Worm (Caenorhabditis elegans) whole organism, L4 larva: ENCODE measurements around the gene Y73C8B.9.
A peak's percentile ranks its signal among the peaks of the same experiment; 100 is the strongest.

Experiments
- R02D3.7 ChIP-seq: fragments of 150-350 bp; sonication (generic microtip); optimal IDR thresholded peaks from 3 replicates; lab custom pipeline; 2014; ENCODE audit warnings: missing biosample characterization, missing genetic modification characterization
- T20F7.1 ChIP-seq: fragments of 200-800 bp; sonication (Bioruptor generic); optimal IDR thresholded peaks from 2 replicates; lab custom pipeline; 2018; ENCODE audit warnings: mild to moderate bottlenecking, missing genetic modification characterization, missing compliant biosample characterization
- Y5F2A.4 ChIP-seq: fragments of 200-800 bp; sonication (Bioruptor generic); optimal IDR thresholded peaks from 2 replicates; lab custom pipeline; 2018; ENCODE audit warnings: mild to moderate bottlenecking, missing genetic modification characterization, missing compliant biosample characterization
- ZK546.5 ChIP-seq, 2 experiments: sonication (generic microtip); optimal IDR thresholded peaks; 2 replicates each; lab custom pipeline; 2017; ENCODE audit warnings: missing biosample characterization in 2 of 2, missing genetic modification characterization in 2 of 2
- aha-1 ChIP-seq: fragments of 150-350 bp; peaks from one replicate; lab custom pipeline; 2014; ENCODE audit warnings: missing biosample characterization, missing genetic modification characterization
- aly-2 ChIP-seq: sonication (generic microtip); optimal IDR thresholded peaks from 2 replicates; lab custom pipeline; 2018; ENCODE audit warnings: missing biosample characterization, missing genetic modification characterization
- attf-4 ChIP-seq: sonication (generic microtip); optimal IDR thresholded peaks from 3 replicates; lab custom pipeline; 2017; ENCODE audit warnings: missing biosample characterization, missing genetic modification characterization
- ceh-20 ChIP-seq: fragments of 200-800 bp; sonication (Bioruptor generic); IDR thresholded peaks from 2 replicates; pipeline ENCODE4 v1.3.6; 2022; ENCODE audit warnings: missing genetic modification reagents, missing genetic modification characterization, missing compliant biosample characterization
- ceh-28 ChIP-seq: fragments of 150-350 bp; optimal IDR thresholded peaks from 2 replicates; lab custom pipeline; 2014; ENCODE audit warnings: missing biosample characterization, missing genetic modification reagents, missing genetic modification characterization
- ces-1 ChIP-seq: fragments of 150-350 bp; sonication (generic microtip); optimal IDR thresholded peaks from 4 replicates; lab custom pipeline; 2014; ENCODE audit warnings: missing biosample characterization, missing genetic modification reagents, missing genetic modification characterization
- cey-2 ChIP-seq: sonication (generic microtip); optimal IDR thresholded peaks from 3 replicates; lab custom pipeline; 2017; ENCODE audit warnings: missing genetic modification characterization, mild to moderate bottlenecking, missing compliant biosample characterization, antibody characterized with exemption, borderline replicate concordance; ENCODE audit not compliant: insufficient read depth
- daf-19 ChIP-seq: fragments of 200-800 bp; sonication (Bioruptor generic); conservative IDR thresholded peaks from 2 replicates; pipeline ENCODE4 v1.3.6; 2022; ENCODE audit warnings: missing genetic modification characterization, missing compliant biosample characterization
- daf-8 ChIP-seq: fragments of 200-800 bp; sonication (Bioruptor generic); IDR thresholded peaks from 2 replicates; pipeline ENCODE4 v1.3.6; 2022; ENCODE audit warnings: missing genetic modification characterization, missing compliant biosample characterization
- dmd-8 ChIP-seq: fragments of 200-800 bp; sonication (Bioruptor generic); IDR thresholded peaks from 2 replicates; pipeline ENCODE4 v1.3.6; 2022; ENCODE audit warnings: missing genetic modification characterization, missing compliant biosample characterization
- duxl-1 ChIP-seq: sonication (generic microtip); optimal IDR thresholded peaks from 2 replicates; lab custom pipeline; 2016; ENCODE audit warnings: mild to moderate bottlenecking, missing genetic modification characterization, moderate library complexity, missing compliant biosample characterization; ENCODE audit not compliant: poor library complexity
- egl-43 ChIP-seq: fragments of 200-800 bp; sonication (Bioruptor generic); IDR thresholded peaks from 2 replicates; pipeline ENCODE4 v1.3.6; 2022; ENCODE audit warnings: missing genetic modification reagents, missing genetic modification characterization, missing compliant biosample characterization
- gei-8 ChIP-seq: fragments of 200-800 bp; sonication (Bioruptor generic); optimal IDR thresholded peaks from 2 replicates; lab custom pipeline; 2018; ENCODE audit warnings: mild to moderate bottlenecking, missing genetic modification characterization, missing compliant biosample characterization
- lim-7 ChIP-seq: fragments of 200-800 bp; sonication (Bioruptor generic); IDR thresholded peaks from 2 replicates; pipeline ENCODE4 v1.3.6; 2022; ENCODE audit warnings: missing genetic modification characterization, missing compliant biosample characterization
- lin-1 ChIP-seq: fragments of 200-800 bp; sonication (Bioruptor generic); IDR thresholded peaks from 2 replicates; pipeline ENCODE4 v1.3.6; 2022; ENCODE audit warnings: missing genetic modification reagents, missing genetic modification characterization, missing compliant biosample characterization
- lin-15B ChIP-seq: fragments of 150-350 bp; sonication (generic microtip); optimal IDR thresholded peaks from 3 replicates; lab custom pipeline; 2014; ENCODE audit warnings: missing biosample characterization, missing genetic modification characterization
- lin-29 ChIP-seq: fragments of 200-800 bp; sonication (Bioruptor generic); IDR thresholded peaks from 2 replicates; pipeline ENCODE4 v1.3.6; 2022; ENCODE audit warnings: missing genetic modification reagents, missing genetic modification characterization, missing compliant biosample characterization
- lin-38 ChIP-seq: fragments of 200-800 bp; sonication (Bioruptor generic); IDR thresholded peaks from 2 replicates; pipeline ENCODE4 v1.3.6; 2022; ENCODE audit warnings: missing genetic modification reagents, missing genetic modification characterization, missing compliant biosample characterization
- madf-5 ChIP-seq, 2 experiments: fragments of 200-800 bp; sonication (Bioruptor generic); IDR thresholded peaks; 2 replicates each; pipeline ENCODE4 v1.3.6; 2022; ENCODE audit warnings: missing compliant biosample characterization in 2 of 2, missing genetic modification characterization in 2 of 2
- madf-9 ChIP-seq: fragments of 200-800 bp; sonication (Bioruptor generic); conservative IDR thresholded peaks from 2 replicates; pipeline ENCODE4 v1.3.6; 2022; ENCODE audit warnings: missing genetic modification reagents, missing genetic modification characterization, missing compliant biosample characterization
- mdt-29 ChIP-seq: fragments of 200-800 bp; sonication (Bioruptor generic); IDR thresholded peaks from 2 replicates; pipeline ENCODE4 v1.3.6; 2022; ENCODE audit warnings: missing genetic modification reagents, missing genetic modification characterization, missing compliant biosample characterization
- mep-1 ChIP-seq: fragments of 150-350 bp; sonication (generic microtip); optimal IDR thresholded peaks from 3 replicates; lab custom pipeline; 2014; ENCODE audit warnings: missing biosample characterization, missing genetic modification characterization
- mes-2 ChIP-seq: sonication (generic microtip); optimal IDR thresholded peaks from 2 replicates; lab custom pipeline; 2016; ENCODE audit warnings: missing genotype, mild to moderate bottlenecking, missing genetic modification characterization, missing compliant biosample characterization; ENCODE audit not compliant: poor library complexity, severe bottlenecking
- nhr-102 ChIP-seq: sonication (generic microtip); optimal IDR thresholded peaks from 2 replicates; lab custom pipeline; 2016; ENCODE audit warnings: mild to moderate bottlenecking, missing genetic modification characterization, moderate library complexity, missing compliant biosample characterization
- nhr-111 ChIP-seq: fragments of 200-800 bp; sonication (Bioruptor generic); optimal IDR thresholded peaks from 2 replicates; lab custom pipeline; 2018; ENCODE audit warnings: mild to moderate bottlenecking, missing genetic modification characterization, missing compliant biosample characterization
- nhr-48 ChIP-seq: sonication (generic microtip); optimal IDR thresholded peaks from 2 replicates; lab custom pipeline; 2016; ENCODE audit warnings: mild to moderate bottlenecking, missing genetic modification characterization, missing compliant biosample characterization
- nhr-6 ChIP-seq: fragments of 150-350 bp; optimal IDR thresholded peaks from 2 replicates; lab custom pipeline; 2014; ENCODE audit warnings: missing biosample characterization, missing genetic modification characterization
- pha-4 ChIP-seq, 2 experiments: fragments of 150-350 bp in 1 of 2; fragments of 200-800 bp in 1 of 2; sonication (Bioruptor generic) in 1 of 2; IDR thresholded peaks in 1 of 2; optimal IDR thresholded peaks in 1 of 2; 2 replicates each; pipeline versions ENCODE4 v1.3.6 to Lab custom; 2014 to 2022; ENCODE audit warnings: missing genetic modification characterization in 2 of 2, missing genetic modification reagents in 2 of 2, missing biosample characterization in 1 of 2, missing compliant biosample characterization in 1 of 2
- spr-1 ChIP-seq: sonication (generic microtip); optimal IDR thresholded peaks from 2 replicates; lab custom pipeline; 2016; ENCODE audit warnings: mild to moderate bottlenecking, missing genetic modification characterization, missing compliant biosample characterization
- unc-39 ChIP-seq: sonication (generic microtip); optimal IDR thresholded peaks from 2 replicates; lab custom pipeline; 2017; ENCODE audit warnings: missing biosample characterization, missing genetic modification characterization
- zfp-2 ChIP-seq: sonication (generic microtip); optimal IDR thresholded peaks from 2 replicates; lab custom pipeline; 2016; ENCODE audit warnings: mild to moderate bottlenecking, missing genetic modification characterization, missing compliant biosample characterization
- zip-2 ChIP-seq: fragments of 150-350 bp; optimal IDR thresholded peaks from 2 replicates; lab custom pipeline; 2014; ENCODE audit warnings: missing biosample characterization, missing genetic modification characterization

Y73C8B.9 gene

ce11 chrV:3166260-3166659 lies 27.1 kb upstream of the Y73C8B.9 start, which contains the start of gene C36C5.4:
Gene C36C5.4, plus strand, starts transcription at chrV:3166560.
- TF ChIP-seq daf-8 (GFP tag; lab: Robert Waterston, UW): no peak
- no peak for TF ChIP-seq spr-1 (tag; lab: Kevin White, UChicago)
- TF ChIP-seq mes-2 (tag; lab: Kevin White, UChicago): no peak
- TF ChIP-seq madf-5 (GFP tag; IDR thresholded peaks at IDR 0.05; lab: Robert Waterston, UW): no peak
- TF ChIP-seq zip-2: no peak
- TF ChIP-seq ZK546.5 (tag; optimal IDR thresholded peaks at IDR 0.05; lab: Kevin White, UChicago): no peak
- no peak for TF ChIP-seq T20F7.1
- no peak for TF ChIP-seq ces-1 (GFP tag; lab: Kevin White, UChicago)
- no peak for TF ChIP-seq lin-1
- TF ChIP-seq, all 104 proteins: peak for 0

- TF ChIP-seq Y5F2A.4 (GFP tag; lab: Kevin White, UChicago) (no peak), R02D3.7 (tag; lab: Kevin White, UChicago) (no peak), lin-29 (GFP tag; lab: Robert Waterston, UW) (no peak), madf-5 (GFP tag; IDR thresholded peaks at IDR 0.05; lab: Robert Waterston, UW) (no peak), zfp-2 (no peak), aly-2 (tag; lab: Kevin White, UChicago) (no peak), daf-19 (no peak), egl-43 (no peak), aha-1 (tag; lab: Kevin White, UChicago) (no peak), cey-2 (no peak), mdt-29 (GFP tag; lab: Robert Waterston, UW) (no peak)
Measured at ce11 chrV:3168650-3169049, 24.7 kb upstream of the Y73C8B.9 start, which contains the start of gene C36C5.15. Gene C36C5.15, minus strand, starts transcription at chrV:3168750.

- TF ChIP-seq lim-7 (GFP tag; lab: Robert Waterston, UW) (no peak), attf-4 (tag; lab: Kevin White, UChicago) (no peak), nhr-102 (tag; lab: Kevin White, UChicago) (no peak), Y5F2A.4 (GFP tag; lab: Kevin White, UChicago) (no peak), pha-4 (GFP tag; IDR thresholded peaks at IDR 0.05; lab: Robert Waterston, UW) (no peak), pha-4 (tag; optimal IDR thresholded peaks at IDR 0.05; lab: Kevin White, UChicago) (no peak), madf-9 (no peak), lin-15B (tag; lab: Kevin White, UChicago) (no peak), nhr-111 (no peak), unc-39 (tag; lab: Kevin White, UChicago) (no peak), zfp-2 (no peak), lin-38 (GFP tag; lab: Robert Waterston, UW) (no peak), dmd-8 (GFP tag; lab: Robert Waterston, UW) (no peak), nhr-48 (tag; lab: Kevin White, UChicago) (no peak), ceh-20 (GFP tag; lab: Robert Waterston, UW) (no peak), ceh-28 (tag; lab: Kevin White, UChicago) (no peak), mep-1 (no peak), gei-8 (no peak), ZK546.5 (tag; optimal IDR thresholded peaks at IDR 0.05; lab: Kevin White, UChicago) (no peak), nhr-6 (tag; lab: Kevin White, UChicago) (no peak)
Measured at ce11 chrV:3169838-3170237, 23.5 kb upstream of the Y73C8B.9 start, which contains the start of gene srbc-6. Gene srbc-6, plus strand, starts transcription at chrV:3170138.

ce11 chrV:3171625-3172024 lies 21.7 kb upstream of the Y73C8B.9 start:
- TF ChIP-seq ceh-28 (tag; lab: Kevin White, UChicago): peak; percentile 86
- no peak for TF ChIP-seq duxl-1 (tag; lab: Kevin White, UChicago)
